Fruit fly (Drosophila melanogaster): ENCODE data around the gene CG13607.
A peak's percentile ranks its signal among the peaks of the same experiment; 100 is the strongest.

Gene CG13607

dm6 chr3R:24163556-24164022 lies 47.5 kb upstream of the CG13607 start, which contains the start of gene Apc2 (continued):
- TF ChIP-seq CG2678 (tag; optimal IDR thresholded peaks at IDR 0.05) (peak; percentile 75), sd (tag; optimal IDR thresholded peaks at IDR 0.05) (no peak), sna (GFP tag; IDR thresholded peaks at IDR 0.05; ENCODE audit: partially characterized antibody) (no peak), aop (GFP tag; IDR thresholded peaks at IDR 0.05) (no peak), NFAT (GFP tag; IDR thresholded peaks at IDR 0.05) (peak; percentile 51; the same call in 1 of the 2 replicates), sima (GFP tag; optimal IDR thresholded peaks at IDR 0.05) (no peak), Dip2 (GFP tag; IDR thresholded peaks at IDR 0.05) (no peak), chinmo (GFP tag; IDR thresholded peaks at IDR 0.05; ENCODE audit: partially characterized antibody) (no peak), D19A (tag; optimal IDR thresholded peaks at IDR 0.05) (peak; percentile 65), Atf6 (GFP tag; IDR thresholded peaks at IDR 0.05) (peak; percentile 45; the same call in 1 of the 2 replicates), CG4707 (GFP tag; optimal IDR thresholded peaks at IDR 0.05) (no peak), emc (GFP tag; optimal IDR thresholded peaks at IDR 0.05) (no peak), Max (GFP tag; optimal IDR thresholded peaks at IDR 0.05) (peak; percentile 35), CG7357 (GFP tag; IDR thresholded peaks at IDR 0.05) (peak; percentile 35; the same call in 1 of the 3 replicates)

dm6 chr3R:24162774-24163555 lies 46.8 kb upstream of the CG13607 start, which contains the start of gene mRpS24:
Gene mRpS24, minus strand, starts transcription at chr3R:24163545.
- TF ChIP-seq cas (GFP tag; IDR thresholded peaks at IDR 0.05) (no peak), dm (GFP tag; optimal IDR thresholded peaks at IDR 0.05) (no peak), Lhr (GFP tag; optimal IDR thresholded peaks at IDR 0.05) (no peak), stc (GFP tag; IDR thresholded peaks at IDR 0.05) (no peak), luna (GFP tag; optimal IDR thresholded peaks at IDR 0.05) (no peak), Dip3 (GFP tag; optimal IDR thresholded peaks at IDR 0.05) (no peak), Hand (GFP tag; optimal IDR thresholded peaks at IDR 0.05) (no peak), CG13894 (tag; optimal IDR thresholded peaks at IDR 0.05) (no peak), CG9876 (GFP tag; optimal IDR thresholded peaks at IDR 0.05) (no peak), Pdp1 (GFP tag; optimal IDR thresholded peaks at IDR 0.05) (peak in 1 of 2 experiments; percentile 97), Sox102F (GFP tag; optimal IDR thresholded peaks at IDR 0.05) (no peak), gro (GFP tag; optimal IDR thresholded peaks at IDR 0.05) (no peak), rib (GFP tag; IDR thresholded peaks at IDR 0.05) (no peak), CG13775 (GFP tag; optimal IDR thresholded peaks at IDR 0.05) (no peak), ftz-f1 (GFP tag; optimal IDR thresholded peaks at IDR 0.05) (no peak), pho (GFP tag; optimal IDR thresholded peaks at IDR 0.05) (no peak), CTCF (GFP tag; optimal IDR thresholded peaks at IDR 0.05) (no peak), ewg (GFP tag; optimal IDR thresholded peaks at IDR 0.05) (no peak), CG34422 (GFP tag; IDR thresholded peaks at IDR 0.05) (peak; percentile 51; the same call in 1 of the 3 replicates), Elba2 (GFP tag; optimal IDR thresholded peaks at IDR 0.05) (peak; percentile 94), Oli (tag; optimal IDR thresholded peaks at IDR 0.05) (no peak), YL-1 (GFP tag; optimal IDR thresholded peaks at IDR 0.05) (peak; percentile 32), CG9727 (GFP tag; optimal IDR thresholded peaks at IDR 0.05) (no peak), CG8478 (optimal IDR thresholded peaks at IDR 0.05) (no peak), hbn (GFP tag; IDR thresholded peaks at IDR 0.05; ENCODE audit: partially characterized antibody) (0 out of 2 replicates have a peak, but pooled peaks have one; percentile 58), CG12071 (GFP tag; optimal IDR thresholded peaks at IDR 0.05) (no peak), sna (GFP tag; IDR thresholded peaks at IDR 0.05; ENCODE audit: partially characterized antibody) (peak; percentile 72), MESR4 (GFP tag; optimal IDR thresholded peaks at IDR 0.05) (peak; percentile 52), CG14965 (GFP tag; optimal IDR thresholded peaks at IDR 0.05; ENCODE audit: borderline replicate concordance) (no peak), MBD-R2 (GFP tag; IDR thresholded peaks at IDR 0.05) (peak; percentile 67), bigmax (GFP tag; optimal IDR thresholded peaks at IDR 0.05) (peak; percentile 60), CG4820 (GFP tag; optimal IDR thresholded peaks at IDR 0.05) (no peak), CG13424 (tag; optimal IDR thresholded peaks at IDR 0.05) (no peak), Xrp1 (GFP tag; IDR thresholded peaks at IDR 0.05) (no peak), Hmx (GFP tag; optimal IDR thresholded peaks at IDR 0.05) (no peak), shn (GFP tag; optimal IDR thresholded peaks at IDR 0.05) (no peak)
